Worm (Caenorhabditis elegans) whole organism, L1 larva: ENCODE data around the gene C26B9.5.

Source experiments
- C04F5.9 ChIP-seq: sonication (generic microtip); optimal IDR thresholded peaks from 2 replicates; lab custom pipeline; 2016; ENCODE audit warnings: missing genetic modification characterization, missing compliant biosample characterization
- C34B4.2 ChIP-seq: sonication (generic microtip); optimal IDR thresholded peaks from 2 replicates; lab custom pipeline; 2017; ENCODE audit warnings: mild to moderate bottlenecking, missing genetic modification characterization, missing compliant biosample characterization
- alr-1 ChIP-seq: fragments of 200-800 bp; sonication (Bioruptor generic); optimal IDR thresholded peaks from 2 replicates; lab custom pipeline; 2018; ENCODE audit warnings: borderline replicate concordance, mild to moderate bottlenecking, missing genetic modification characterization, missing compliant biosample characterization
- blmp-1 ChIP-seq: fragments of 150-350 bp; optimal IDR thresholded peaks from 2 replicates; lab custom pipeline; 2014; ENCODE audit warnings: missing biosample characterization, missing genetic modification characterization
- ceh-90 ChIP-seq: sonication (generic microtip); optimal IDR thresholded peaks from 2 replicates; lab custom pipeline; 2016; ENCODE audit warnings: missing genetic modification characterization, missing compliant biosample characterization
- efl-1 ChIP-seq, 4 experiments: fragments of 150-350 bp; optimal IDR thresholded peaks in 3 of 4; peaks in 1 of 4; 1 replicate in 1 of 4; 2 replicates in 3 of 4; lab custom pipeline; 2014; ENCODE audit warnings: missing biosample characterization in 2 of 4, missing genetic modification characterization in 2 of 4, missing genetic modification reagents in 2 of 4
- efl-3 ChIP-seq: fragments of 200-800 bp; sonication (Bioruptor generic); optimal IDR thresholded peaks from 2 replicates; lab custom pipeline; 2018; ENCODE audit warnings: mild to moderate bottlenecking, missing genetic modification characterization, missing compliant biosample characterization
- elt-2 ChIP-seq: sonication (generic microtip); optimal IDR thresholded peaks from 2 replicates; lab custom pipeline; 2016; ENCODE audit warnings: missing genetic modification characterization, mild to moderate bottlenecking, inconsistent platforms, missing compliant biosample characterization, missing genetic modification reagents
- elt-3 ChIP-seq, 6 experiments: fragments of 150-350 bp in 1 of 6; sonication (generic microtip); optimal IDR thresholded peaks; 2 replicates each; lab custom pipeline; 2017 to 2018; ENCODE audit warnings: missing biosample characterization in 6 of 6, missing genetic modification characterization in 6 of 6, inconsistent platforms in 1 of 6
- fkh-10 ChIP-seq: sonication (generic microtip); optimal IDR thresholded peaks from 2 replicates; lab custom pipeline; 2017; ENCODE audit warnings: missing biosample characterization, missing genetic modification reagents, missing genetic modification characterization
- hlh-4 ChIP-seq: sonication (generic microtip); optimal IDR thresholded peaks from 2 replicates; lab custom pipeline; 2016; ENCODE audit warnings: mild to moderate bottlenecking, missing genetic modification characterization, missing compliant biosample characterization
- irx-1 ChIP-seq: sonication (generic microtip); optimal IDR thresholded peaks from 2 replicates; lab custom pipeline; 2016; ENCODE audit warnings: missing genetic modification characterization, missing compliant biosample characterization
- lin-13 ChIP-seq: fragments of 150-350 bp; optimal IDR thresholded peaks from 2 replicates; lab custom pipeline; 2014; ENCODE audit warnings: missing biosample characterization, missing genetic modification reagents, missing genetic modification characterization
- lin-14 ChIP-seq: fragments of 200-800 bp; sonication (Bioruptor generic); optimal IDR thresholded peaks from 2 replicates; lab custom pipeline; 2018; ENCODE audit warnings: mild to moderate bottlenecking, missing genetic modification characterization, moderate library complexity, missing compliant biosample characterization
- lin-15B ChIP-seq: fragments of 150-350 bp; sonication (generic microtip); optimal IDR thresholded peaks from 3 replicates; lab custom pipeline; 2014; ENCODE audit warnings: missing biosample characterization, missing genetic modification characterization
- lin-35 ChIP-seq, 2 experiments: fragments of 150-350 bp; optimal IDR thresholded peaks; 2 replicates each; lab custom pipeline; 2014; ENCODE audit warnings: missing biosample characterization in 2 of 2, missing genetic modification characterization in 2 of 2, missing genetic modification reagents in 2 of 2
- lir-3 ChIP-seq: sonication (generic microtip); optimal IDR thresholded peaks from 2 replicates; lab custom pipeline; 2016; ENCODE audit warnings: mild to moderate bottlenecking, missing genetic modification characterization, moderate library complexity, missing compliant biosample characterization; ENCODE audit not compliant: poor library complexity
- mab-9 ChIP-seq: fragments of 200-800 bp; sonication (Bioruptor generic); IDR thresholded peaks from 2 replicates; pipeline ENCODE4 v1.3.6; 2022; ENCODE audit warnings: missing genetic modification reagents, missing genetic modification characterization, missing compliant biosample characterization
- mdl-1 ChIP-seq, 2 experiments: fragments of 150-350 bp; optimal IDR thresholded peaks; 2 replicates each; lab custom pipeline; 2014 to 2017; ENCODE audit warnings: missing biosample characterization in 2 of 2, missing genetic modification characterization in 2 of 2, inconsistent platforms in 1 of 2
- nhr-237 ChIP-seq: fragments of 150-350 bp; optimal IDR thresholded peaks from 2 replicates; lab custom pipeline; 2014; ENCODE audit warnings: missing biosample characterization, missing genetic modification characterization
- nhr-28 ChIP-seq: fragments of 150-350 bp; optimal IDR thresholded peaks from 2 replicates; lab custom pipeline; 2014; ENCODE audit warnings: missing biosample characterization, missing genetic modification characterization
- nhr-71 ChIP-seq: sonication (generic microtip); optimal IDR thresholded peaks from 2 replicates; lab custom pipeline; 2016; ENCODE audit warnings: mild to moderate bottlenecking, missing genetic modification characterization, moderate library complexity, missing compliant biosample characterization
- nhr-85 ChIP-seq: sonication (generic microtip); peaks from one replicate; lab custom pipeline; 2016; ENCODE audit warnings: missing genetic modification characterization, inconsistent platforms, missing compliant biosample characterization
- nhr-90 ChIP-seq: sonication (generic microtip); optimal IDR thresholded peaks from 2 replicates; lab custom pipeline; 2016; ENCODE audit warnings: mild to moderate bottlenecking, missing genetic modification characterization, missing compliant biosample characterization; ENCODE audit not compliant: poor library complexity
- rnt-1 ChIP-seq: sonication (generic microtip); optimal IDR thresholded peaks from 2 replicates; lab custom pipeline; 2016; ENCODE audit warnings: mild to moderate bottlenecking, missing genetic modification characterization, moderate library complexity, missing compliant biosample characterization
- skn-1 ChIP-seq: fragments of 150-350 bp; optimal IDR thresholded peaks from 2 replicates; lab custom pipeline; 2014; ENCODE audit warnings: missing biosample characterization, missing genetic modification characterization
- snu-23 ChIP-seq: sonication (generic microtip); optimal IDR thresholded peaks from 2 replicates; lab custom pipeline; 2016; ENCODE audit warnings: missing genetic modification characterization, missing compliant biosample characterization
- sox-4 ChIP-seq: sonication (generic microtip); optimal IDR thresholded peaks from 2 replicates; lab custom pipeline; 2016; ENCODE audit warnings: missing genetic modification characterization, missing compliant biosample characterization
- sptf-1 ChIP-seq: fragments of 150-350 bp; optimal IDR thresholded peaks from 2 replicates; lab custom pipeline; 2014; ENCODE audit warnings: missing biosample characterization, missing genetic modification characterization
- swsn-7 ChIP-seq: sonication (generic microtip); optimal IDR thresholded peaks from 2 replicates; lab custom pipeline; 2016; ENCODE audit warnings: missing genetic modification characterization, missing compliant biosample characterization
- tbx-2 ChIP-seq: sonication (generic microtip); optimal IDR thresholded peaks from 2 replicates; lab custom pipeline; 2016; ENCODE audit warnings: missing genetic modification characterization, missing compliant biosample characterization
- unc-30 ChIP-seq: sonication (generic microtip); optimal IDR thresholded peaks from 2 replicates; lab custom pipeline; 2017; ENCODE audit warnings: missing biosample characterization, missing genetic modification characterization
- vab-15 ChIP-seq: sonication (generic microtip); optimal IDR thresholded peaks from 2 replicates; lab custom pipeline; 2017; ENCODE audit warnings: missing genotype, mild to moderate bottlenecking, missing genetic modification characterization, missing compliant biosample characterization

C26B9.5 gene

DNA sequence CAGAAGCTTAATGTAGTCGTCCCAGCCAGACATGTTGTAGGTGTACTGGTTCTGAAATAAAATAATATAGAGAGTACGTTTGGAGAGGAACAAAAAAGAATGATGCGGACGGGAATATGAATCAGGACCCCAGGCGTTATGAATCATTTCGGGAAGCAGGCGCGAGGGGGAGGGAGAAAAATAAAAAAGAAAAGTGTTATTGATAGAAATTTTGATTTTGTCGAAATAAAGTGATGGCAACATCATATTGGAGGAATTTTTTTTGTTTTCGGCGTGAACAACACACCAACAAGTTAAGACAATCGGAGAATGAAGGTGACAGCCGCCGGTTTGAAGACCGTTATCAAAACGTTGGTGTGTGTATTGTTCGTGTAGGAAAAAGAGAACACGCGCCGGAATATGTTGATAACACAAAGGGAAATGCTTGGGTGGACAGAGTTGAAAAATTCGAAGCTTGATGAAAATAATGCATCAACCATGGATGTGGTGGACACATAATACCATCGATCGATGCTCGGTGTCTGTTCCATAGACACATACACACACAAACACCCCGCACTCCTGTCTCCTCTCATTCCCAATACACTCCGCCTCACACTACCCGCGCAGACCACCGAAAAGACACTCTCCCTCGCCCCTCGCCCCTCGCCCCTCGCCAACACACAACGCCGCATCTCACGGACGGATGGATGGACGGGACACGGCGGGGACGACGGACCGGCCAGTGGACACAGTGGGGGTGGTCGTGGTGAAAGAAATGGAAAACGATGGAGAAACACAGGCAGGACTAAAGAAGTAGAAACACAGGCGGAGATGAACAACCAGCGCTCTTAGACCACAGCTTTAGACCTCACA, 25.0 kb downstream of the C26B9.5 start, which contains the start of gene pfn-2 (continued):
- peak; percentile 14 for TF ChIP-seq snu-23 (GFP tag; lab: Kevin White, UChicago)
- TF ChIP-seq nhr-90 (tag; lab: Kevin White, UChicago) = peak; percentile 15
- TF ChIP-seq swsn-7 (tag; lab: Kevin White, UChicago) = peak; percentile 29

ce11 chrX:5355253-5355652, 26.0 kb downstream of the C26B9.5 start:
- TF ChIP-seq nhr-71 (tag; lab: Kevin White, UChicago) (peak; percentile 3), snu-23 (GFP tag; lab: Kevin White, UChicago) (peak; percentile 17), lin-14 (GFP tag; lab: Kevin White, UChicago) (peak; percentile 10), unc-30 (no peak), rnt-1 (tag; lab: Kevin White, UChicago) (no peak), efl-3 (GFP tag; lab: Kevin White, UChicago) (no peak), alr-1 (no peak), ceh-90 (no peak), efl-1 (optimal IDR thresholded peaks at IDR 0.05; lab: Kevin White, UChicago) (no peak), efl-1 (GFP tag; optimal IDR thresholded peaks at IDR 0.05 in 1 of 2; lab: Kevin White, UChicago) (no peak), nhr-28 (tag; lab: Kevin White, UChicago) (no peak), lin-15B (tag; lab: Kevin White, UChicago) (no peak), lir-3 (tag; lab: Kevin White, UChicago) (no peak), irx-1 (tag; lab: Kevin White, UChicago) (no peak), C34B4.2 (tag; lab: Kevin White, UChicago) (no peak), nhr-237 (tag; lab: Kevin White, UChicago) (no peak), skn-1 (tag; lab: Kevin White, UChicago) (peak; percentile 52), lin-35 (GFP tag; optimal IDR thresholded peaks at IDR 0.05; lab: Kevin White, UChicago) (peak in 1 of 2 experiments; percentile 5), blmp-1 (tag; lab: Kevin White, UChicago) (no peak), tbx-2 (tag; lab: Kevin White, UChicago) (no peak), sptf-1 (no peak)

DNA sequence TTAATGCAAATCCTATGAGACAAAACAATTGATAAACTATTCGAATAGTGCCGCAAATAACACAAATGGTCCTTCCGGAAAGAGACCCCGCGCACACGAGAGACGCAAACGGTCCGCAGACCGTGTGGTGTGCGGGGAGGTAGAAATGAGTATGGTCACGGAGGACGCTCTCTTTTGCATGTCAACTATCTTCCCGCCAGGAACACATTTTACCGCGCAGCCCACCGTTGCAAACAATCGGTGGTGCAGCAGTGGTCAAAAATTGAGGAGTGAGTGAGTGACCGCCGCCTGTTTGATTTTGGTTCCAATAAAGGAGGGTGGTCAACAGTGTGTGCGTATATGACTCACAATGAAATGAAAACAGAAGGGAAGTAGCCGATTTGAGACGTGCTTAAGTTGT, 31.4 kb downstream of the C26B9.5 start:
- TF ChIP-seq fkh-10 (GFP tag; lab: Kevin White, UChicago) (no peak), unc-30 (no peak), elt-3 (tag; optimal IDR thresholded peaks at IDR 0.05; lab: Kevin White, UChicago) (no peak), sox-4 (tag; lab: Kevin White, UChicago) (no peak), skn-1 (tag; lab: Kevin White, UChicago) (no peak), lin-14 (GFP tag; lab: Kevin White, UChicago) (peak; percentile 8), nhr-85 (tag; lab: Kevin White, UChicago) (no peak), vab-15 (no peak), irx-1 (tag; lab: Kevin White, UChicago) (no peak)

DNA sequence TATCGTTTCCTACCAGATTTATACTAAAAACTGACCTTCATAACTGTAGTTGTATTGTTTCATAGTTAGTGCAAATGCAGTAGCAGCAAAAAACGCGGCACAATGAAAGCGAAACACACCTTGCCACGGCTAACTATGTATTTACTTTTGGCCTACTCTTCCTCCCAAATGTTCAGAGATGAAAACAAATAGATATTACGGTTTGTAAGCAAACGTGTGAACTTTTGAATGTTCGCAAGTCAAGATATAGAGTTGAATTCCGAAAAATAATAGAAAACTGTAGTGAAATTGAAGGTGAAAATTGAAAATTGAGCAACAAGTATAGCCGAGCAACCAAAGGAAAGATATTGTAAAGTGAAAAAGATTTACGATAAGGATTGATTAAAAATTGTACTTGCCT, 34.9 kb downstream of the C26B9.5 start, which contains the start of gene chtl-1:
Gene chtl-1 (minus strand): TSS at position 101 of the 400 bp plus-strand sequence.
- no peak for TF ChIP-seq rnt-1 (tag; lab: Kevin White, UChicago)
- no peak for TF ChIP-seq mab-9
- TF ChIP-seq mdl-1 (tag; optimal IDR thresholded peaks at IDR 0.05; lab: Kevin White, UChicago) = no peak
- no peak for TF ChIP-seq lin-13
- TF ChIP-seq lin-14 (GFP tag; lab: Kevin White, UChicago) = no peak
- no peak for TF ChIP-seq hlh-4 (tag; lab: Kevin White, UChicago)
- TF ChIP-seq vab-15 = no peak

ce11 chrX:5365437-5365836, 36.2 kb downstream of the C26B9.5 start, which contains the start of gene F35C8.5:
Gene F35C8.5, plus strand, starts transcription at chrX:5365813.
- TF ChIP-seq lin-35 (GFP tag; optimal IDR thresholded peaks at IDR 0.05; lab: Kevin White, UChicago) (peak in 1 of 2 experiments; percentile 8), unc-30 (no peak), C04F5.9 (tag; lab: Kevin White, UChicago) (no peak), swsn-7 (tag; lab: Kevin White, UChicago) (no peak), lir-3 (tag; lab: Kevin White, UChicago) (no peak), mdl-1 (tag; optimal IDR thresholded peaks at IDR 0.05; lab: Kevin White, UChicago) (no peak), elt-2 (tag; lab: Kevin White, UChicago) (peak; percentile 30)
